Worm (Caenorhabditis elegans) whole organism, L3 larva: ENCODE data around the gene K10H10.9.
"Not testable (repeated sequence)": the region's sequence is repeated elsewhere in the genome, so short reads cannot be mapped to it uniquely, and the experiment has no call there.

Experiments used
- R02D3.7 ChIP-seq: fragments of 150-350 bp; optimal IDR thresholded peaks from 2 replicates; lab custom pipeline; 2014; ENCODE audit warnings: missing biosample characterization, missing genetic modification characterization
- egl-27 ChIP-seq: sonication (generic microtip); optimal IDR thresholded peaks from 4 replicates; lab custom pipeline; 2017; ENCODE audit warnings: missing biosample characterization, missing genetic modification reagents, missing genetic modification characterization
- egl-5 ChIP-seq: fragments of 150-350 bp; optimal IDR thresholded peaks from 2 replicates; lab custom pipeline; 2017; ENCODE audit warnings: missing biosample characterization, missing genetic modification reagents, missing genetic modification characterization, inconsistent platforms
- fos-1 ChIP-seq: fragments of 150-350 bp; optimal IDR thresholded peaks from 2 replicates; lab custom pipeline; 2014; ENCODE audit warnings: missing biosample characterization, missing genetic modification characterization
- lin-39 ChIP-seq: fragments of 150-350 bp; optimal IDR thresholded peaks from 2 replicates; lab custom pipeline; 2018; ENCODE audit warnings: missing biosample characterization, missing genetic modification reagents, missing genetic modification characterization
- nfya-1 ChIP-seq: sonication (generic microtip); optimal IDR thresholded peaks from 2 replicates; lab custom pipeline; 2017; ENCODE audit warnings: missing genetic modification characterization, mild to moderate bottlenecking, missing compliant biosample characterization, antibody characterized with exemption, moderate library complexity; ENCODE audit not compliant: insufficient read depth
- nhr-11 ChIP-seq: fragments of 150-350 bp; optimal IDR thresholded peaks from 2 replicates; lab custom pipeline; 2014; ENCODE audit warnings: missing biosample characterization, missing genetic modification characterization
- nhr-12 ChIP-seq: fragments of 150-350 bp; optimal IDR thresholded peaks from 2 replicates; lab custom pipeline; 2014; ENCODE audit warnings: missing biosample characterization, missing genetic modification characterization
- nhr-237 ChIP-seq: fragments of 150-350 bp; optimal IDR thresholded peaks from 2 replicates; lab custom pipeline; 2014; ENCODE audit warnings: missing biosample characterization, missing genetic modification characterization
- pha-4 ChIP-seq: fragments of 150-350 bp; optimal IDR thresholded peaks from 2 replicates; lab custom pipeline; 2014; ENCODE audit warnings: missing biosample characterization, missing genetic modification reagents, missing genetic modification characterization
- pqm-1 ChIP-seq: fragments of 150-350 bp; optimal IDR thresholded peaks from 2 replicates; lab custom pipeline; 2017; ENCODE audit warnings: missing biosample characterization, missing genetic modification characterization, inconsistent platforms
- skn-1 ChIP-seq: fragments of 150-350 bp; optimal IDR thresholded peaks from 2 replicates; lab custom pipeline; 2014; ENCODE audit warnings: missing biosample characterization, missing genetic modification characterization
- snpc-4 ChIP-seq: fragments of 150-350 bp; optimal IDR thresholded peaks from 2 replicates; lab custom pipeline; 2014; ENCODE audit warnings: missing biosample characterization, missing genetic modification characterization
- ztf-4 ChIP-seq: fragments of 150-350 bp; optimal IDR thresholded peaks from 2 replicates; lab custom pipeline; 2014; ENCODE audit warnings: missing biosample characterization, missing genetic modification characterization

DNA sequence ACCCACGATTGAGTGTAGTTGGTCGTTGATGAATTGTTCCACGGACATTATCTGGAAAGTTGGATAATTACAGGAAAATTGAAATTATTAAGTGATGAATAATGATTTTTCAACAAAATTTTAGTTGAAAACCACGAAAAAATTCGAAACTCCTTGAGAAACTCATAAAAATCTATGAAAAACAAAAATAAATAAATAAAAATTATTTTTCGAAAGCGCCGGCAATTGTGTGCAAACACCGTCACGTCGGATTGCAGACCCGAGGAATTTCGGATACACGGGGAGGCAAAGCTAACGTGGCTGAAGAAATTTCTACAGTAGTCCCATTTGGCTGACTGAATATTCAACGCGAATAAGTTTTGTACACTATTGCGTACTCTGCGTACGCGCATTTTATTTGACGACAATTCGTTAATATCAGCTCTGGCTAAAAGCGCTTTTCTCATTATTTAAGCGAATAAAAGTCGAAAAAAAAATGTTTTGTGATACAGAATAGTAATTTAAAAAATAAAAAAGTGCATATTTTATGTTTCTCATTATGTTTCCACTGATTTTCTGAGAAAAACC is 46.7 kb upstream of the K10H10.9 start, which contains the start of gene mog-4:
- peak; percentile 68 for TF ChIP-seq pqm-1 (tag; lab: Kevin White, UChicago)
- TF ChIP-seq fos-1 (tag; lab: Kevin White, UChicago); nhr-237 (tag; lab: Kevin White, UChicago); lin-39; nhr-12; ztf-4 (tag; lab: Kevin White, UChicago): not testable (repeated sequence)
- peak; percentile 58 for TF ChIP-seq snpc-4 (tag; lab: Kevin White, UChicago)
- peak; percentile 79 for TF ChIP-seq nhr-11
- peak; percentile 80 for TF ChIP-seq skn-1
- peak; percentile 79 for TF ChIP-seq R02D3.7 (tag; lab: Kevin White, UChicago)
- TF ChIP-seq pha-4: peak; percentile 83
- TF ChIP-seq nfya-1 (tag; lab: Kevin White, UChicago): peak; percentile 89
- peak; percentile 31 for TF ChIP-seq egl-27 (tag; lab: Kevin White, UChicago)
- TF ChIP-seq egl-5: peak; percentile 76
